Fruit fly (Drosophila melanogaster): ENCODE measurements around the gene Acsx3.

DNA sequence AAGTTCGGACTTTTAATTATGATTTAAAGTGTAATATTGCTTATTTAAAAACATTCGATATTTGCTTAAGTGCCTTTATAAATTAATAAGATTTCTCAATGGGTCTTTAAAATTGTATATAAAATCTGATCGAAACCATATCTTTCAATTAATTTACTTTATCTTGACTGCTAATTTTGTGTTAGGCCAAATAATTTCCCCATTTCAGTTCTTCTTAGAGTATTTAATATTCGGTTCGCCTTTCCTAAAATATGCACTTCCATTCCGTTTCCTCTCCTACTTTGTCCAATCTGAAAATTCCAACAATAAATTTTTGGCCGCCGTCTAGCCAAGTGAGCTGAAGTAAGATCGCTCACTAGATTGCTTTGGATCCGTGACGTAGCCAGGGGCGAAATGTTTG is 43.4 kb downstream of the Acsx3 start:
- TF ChIP-seq CG12768 (GFP tag; optimal IDR thresholded peaks at IDR 0.05) (no peak), pad (GFP tag; optimal IDR thresholded peaks at IDR 0.05) (no peak), tj (GFP tag; optimal IDR thresholded peaks at IDR 0.05) (no peak), CG7045 (GFP tag; optimal IDR thresholded peaks at IDR 0.05) (no peak)
